Worm (Caenorhabditis elegans): ENCODE measurements around the gene dpy-7.

DNA sequence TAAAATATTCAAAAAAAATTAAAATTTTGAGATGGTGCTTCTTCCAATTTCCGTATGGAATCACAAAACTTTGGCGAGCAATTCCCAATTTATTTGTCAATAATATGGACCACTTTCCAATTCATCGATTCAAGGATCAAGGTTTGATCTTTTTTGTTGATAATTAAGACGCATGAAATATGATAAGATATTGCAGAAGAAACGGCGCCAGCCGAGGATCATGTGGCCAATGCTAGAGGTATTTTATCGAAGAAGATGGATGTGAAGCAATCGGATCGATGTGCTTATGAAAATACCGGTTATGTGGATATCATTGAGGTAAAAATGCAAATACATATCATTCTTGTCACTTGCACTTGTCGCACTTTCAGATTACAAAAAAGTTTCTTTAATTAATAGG lies 12.9 kb upstream of the dpy-7 start:
- no peak for TF ChIP-seq efl-3 (GFP tag; optimal IDR thresholded peaks at IDR 0.05)
- TF ChIP-seq nhr-28 (tag; optimal IDR thresholded peaks at IDR 0.05): no peak
- TF ChIP-seq unc-130 (tag; optimal IDR thresholded peaks at IDR 0.05): no peak
- TF ChIP-seq ama-1 (optimal IDR thresholded peaks at IDR 0.05): no peak
- no peak for TF ChIP-seq ces-1 (GFP tag; optimal IDR thresholded peaks at IDR 0.05)
- TF ChIP-seq fkh-10 (GFP tag; optimal IDR thresholded peaks at IDR 0.05): no peak
- no peak for TF ChIP-seq ceh-90 (tag; optimal IDR thresholded peaks at IDR 0.05)
- no peak for TF ChIP-seq lin-13 (GFP tag; optimal IDR thresholded peaks at IDR 0.05)
- no peak for TF ChIP-seq aly-2 (tag; optimal IDR thresholded peaks at IDR 0.05)
- no peak for TF ChIP-seq irx-1 (tag; optimal IDR thresholded peaks at IDR 0.05)
- TF ChIP-seq unc-86 (tag; optimal IDR thresholded peaks at IDR 0.05): no peak
- no peak for TF ChIP-seq sptf-1 (tag; optimal IDR thresholded peaks at IDR 0.05)
- TF ChIP-seq nhr-47 (tag; optimal IDR thresholded peaks at IDR 0.05): no peak
- TF ChIP-seq zag-1 (tag; optimal IDR thresholded peaks at IDR 0.05): no peak

Data from whole organism, L1 larva.